Fruit fly (Drosophila melanogaster) whole organism, embryonic: Measurements from ENCODE around the gene SerRS-m.

Experiments used
- ATbp ChIP-seq: fragments of 200-800 bp; sonication (Bioruptor generic); optimal IDR thresholded peaks from 2 replicates; lab custom pipeline; 2017; ENCODE audit warnings: missing biosample characterization, mild to moderate bottlenecking, missing genetic modification characterization, missing genetic modification reagents
- Atf3 ChIP-seq: fragments of 200-800 bp; sonication (Bioruptor generic); optimal IDR thresholded peaks from 3 replicates; lab custom pipeline; 2016; ENCODE audit warnings: missing biosample characterization, missing genetic modification characterization
- Atf6 ChIP-seq: fragments of 200-800 bp; sonication (Bioruptor generic); IDR thresholded peaks from 2 replicates; pipeline ENCODE4 v1.3.6; 2022; ENCODE audit warnings: missing biosample characterization, missing genetic modification characterization
- CG10543 ChIP-seq: fragments of 200-800 bp; sonication (Bioruptor generic); optimal IDR thresholded peaks from 3 replicates; lab custom pipeline; 2017; ENCODE audit warnings: missing biosample characterization, mild to moderate bottlenecking, missing genetic modification characterization, moderate library complexity
- CG11695 ChIP-seq: fragments of 200-800 bp; sonication (Bioruptor generic); IDR thresholded peaks from 3 replicates; pipeline ENCODE4 v1.3.6; 2022; ENCODE audit warnings: missing biosample characterization, missing genetic modification characterization
- CG1233 ChIP-seq: fragments of 200-800 bp; sonication (Bioruptor generic); optimal IDR thresholded peaks from 4 replicates; lab custom pipeline; 2018; ENCODE audit warnings: missing biosample characterization, mild to moderate bottlenecking, missing genetic modification characterization
- CG15601 ChIP-seq: fragments of 200-800 bp; sonication (Bioruptor generic); optimal IDR thresholded peaks from 3 replicates; lab custom pipeline; 2019; ENCODE audit warnings: missing biosample characterization, mild to moderate bottlenecking, missing genetic modification characterization, moderate library complexity
- CG17612 ChIP-seq: fragments of 200-800 bp; sonication (Bioruptor generic); IDR thresholded peaks from 2 replicates; pipeline ENCODE4 v1.3.6; 2022; ENCODE audit warnings: missing biosample characterization, missing genetic modification characterization
- CG17802 ChIP-seq: fragments of 200-800 bp; sonication (Bioruptor generic); optimal IDR thresholded peaks from 2 replicates; lab custom pipeline; 2018; ENCODE audit warnings: missing biosample characterization, mild to moderate bottlenecking, missing genetic modification characterization, moderate library complexity
- CG1792 ChIP-seq: fragments of 200-800 bp; sonication (Bioruptor generic); optimal IDR thresholded peaks from 2 replicates; lab custom pipeline; 2016; ENCODE audit warnings: missing biosample characterization, missing genetic modification characterization
- CG3281 ChIP-seq: fragments of 200-800 bp; sonication (Bioruptor generic); optimal IDR thresholded peaks from 3 replicates; lab custom pipeline; 2017; ENCODE audit warnings: missing biosample characterization, mild to moderate bottlenecking, missing genetic modification characterization
- CG4424 ChIP-seq: fragments of 200-800 bp; sonication (Bioruptor generic); optimal IDR thresholded peaks from 3 replicates; lab custom pipeline; 2016; ENCODE audit warnings: missing biosample characterization, missing genetic modification characterization
- CG6175 ChIP-seq: fragments of 200-800 bp; sonication (Bioruptor generic); IDR thresholded peaks from 3 replicates; pipeline ENCODE4 v1.3.6; 2022; ENCODE audit warnings: missing biosample characterization, missing genetic modification characterization
- CG7839 ChIP-seq: fragments of 200-800 bp; sonication (Bioruptor generic); optimal IDR thresholded peaks from 3 replicates; lab custom pipeline; 2018; ENCODE audit warnings: missing biosample characterization, mild to moderate bottlenecking, missing genetic modification characterization, moderate library complexity
- CG7928 ChIP-seq: fragments of 200-800 bp; sonication (Bioruptor generic); optimal IDR thresholded peaks from 2 replicates; lab custom pipeline; 2017; ENCODE audit warnings: missing biosample characterization, mild to moderate bottlenecking, missing genetic modification characterization
- CG7987 ChIP-seq: fragments of 200-800 bp; sonication (Bioruptor generic); optimal IDR thresholded peaks from 2 replicates; lab custom pipeline; 2018; ENCODE audit warnings: missing biosample characterization, mild to moderate bottlenecking, missing genetic modification characterization, moderate library complexity
- CG8359 ChIP-seq: fragments of 200-800 bp; sonication (Bioruptor generic); optimal IDR thresholded peaks from 2 replicates; lab custom pipeline; 2017; ENCODE audit warnings: missing biosample characterization, mild to moderate bottlenecking, missing genetic modification characterization, borderline replicate concordance
- Dip2 ChIP-seq: fragments of 200-800 bp; sonication (Bioruptor generic); IDR thresholded peaks from 2 replicates; pipeline ENCODE4 v1.3.6; 2022; ENCODE audit warnings: missing biosample characterization, missing genetic modification characterization
- Dll ChIP-seq: fragments of 200-800 bp; sonication (Bioruptor generic); IDR thresholded peaks from 4 replicates; pipeline ENCODE4 v1.3.6; 2022; ENCODE audit warnings: missing biosample characterization, missing genetic modification characterization; ENCODE audit not compliant: partially characterized antibody
- Ets97D ChIP-seq: fragments of 200-800 bp; sonication (Bioruptor generic); optimal IDR thresholded peaks from 3 replicates; lab custom pipeline; 2016; ENCODE audit warnings: missing biosample characterization, missing genetic modification characterization
- Gsc ChIP-seq: fragments of 200-800 bp; sonication (Bioruptor generic); IDR thresholded peaks from 2 replicates; pipeline ENCODE4 v1.3.6; 2022; ENCODE audit warnings: missing biosample characterization, missing genetic modification characterization
- HHEX ChIP-seq: fragments of 200-800 bp; sonication (Bioruptor generic); optimal IDR thresholded peaks from 3 replicates; lab custom pipeline; 2017; ENCODE audit warnings: missing biosample characterization, mild to moderate bottlenecking, missing genetic modification characterization, missing genetic modification reagents
- HLH3B ChIP-seq: fragments of 200-800 bp; sonication (Bioruptor generic); IDR thresholded peaks from 2 replicates; pipeline ENCODE4 v1.3.6; 2022; ENCODE audit warnings: missing biosample characterization, missing genetic modification characterization
- HLH54F ChIP-seq: fragments of 200-800 bp; sonication (Bioruptor generic); optimal IDR thresholded peaks from 3 replicates; lab custom pipeline; 2016; ENCODE audit warnings: missing biosample characterization, missing genetic modification characterization
- MBD-R2 ChIP-seq: fragments of 200-800 bp; sonication (Bioruptor generic); IDR thresholded peaks from 2 replicates; pipeline ENCODE4 v1.3.6; 2022; ENCODE audit warnings: missing biosample characterization, missing genetic modification characterization
- Ptx1 ChIP-seq: fragments of 200-800 bp; sonication (Bioruptor generic); IDR thresholded peaks from 2 replicates; pipeline ENCODE4 v1.3.6; 2022; ENCODE audit warnings: missing biosample characterization, missing genetic modification characterization
- Rfx ChIP-seq: fragments of 200-800 bp; sonication (Bioruptor generic); IDR thresholded peaks from 2 replicates; pipeline ENCODE4 v1.3.6; 2022; ENCODE audit warnings: missing biosample characterization, missing genetic modification characterization
- Rx ChIP-seq: fragments of 200-800 bp; sonication (Bioruptor generic); IDR thresholded peaks from 2 replicates; pipeline ENCODE4 v1.3.6; 2022; ENCODE audit warnings: missing biosample characterization, missing genetic modification characterization
- Scr ChIP-seq: fragments of 200-800 bp; sonication (Bioruptor generic); IDR thresholded peaks from 2 replicates; pipeline ENCODE4 v1.3.6; 2022; ENCODE audit warnings: missing biosample characterization, missing genetic modification characterization; ENCODE audit not compliant: partially characterized antibody
- ap ChIP-seq: fragments of 200-800 bp; sonication (Bioruptor generic); IDR thresholded peaks from 2 replicates; pipeline ENCODE4 v1.3.6; 2022; ENCODE audit warnings: missing biosample characterization, missing genetic modification characterization
- chn ChIP-seq: fragments of 200-800 bp; sonication (Bioruptor generic); optimal IDR thresholded peaks from 2 replicates; lab custom pipeline; 2016; ENCODE audit warnings: missing biosample characterization, missing genetic modification characterization
- ci ChIP-seq: fragments of 200-800 bp; sonication (Bioruptor generic); IDR thresholded peaks from 3 replicates; pipeline ENCODE4 v1.3.6; 2022; ENCODE audit warnings: missing biosample characterization, missing genetic modification characterization
- crol ChIP-seq: fragments of 200-800 bp; sonication (Bioruptor generic); IDR thresholded peaks from 2 replicates; pipeline ENCODE4 v1.3.6; 2022; ENCODE audit warnings: missing biosample characterization, missing genetic modification characterization
- gcm ChIP-seq: fragments of 200-800 bp; sonication (Bioruptor generic); optimal IDR thresholded peaks from 2 replicates; lab custom pipeline; 2019; ENCODE audit warnings: missing biosample characterization, mild to moderate bottlenecking, missing genetic modification characterization, moderate library complexity
- gcm2 ChIP-seq: fragments of 200-800 bp; sonication (Bioruptor generic); optimal IDR thresholded peaks from 2 replicates; lab custom pipeline; 2016; ENCODE audit warnings: missing biosample characterization, missing genetic modification characterization
- gfzf ChIP-seq: fragments of 200-800 bp; sonication (Bioruptor generic); optimal IDR thresholded peaks from 2 replicates; lab custom pipeline; 2016; ENCODE audit warnings: missing biosample characterization, mild to moderate bottlenecking, missing genetic modification characterization, moderate library complexity
- ham ChIP-seq: fragments of 200-800 bp; sonication (Bioruptor generic); IDR thresholded peaks from 2 replicates; pipeline ENCODE4 v1.3.6; 2022; ENCODE audit warnings: missing biosample characterization, missing genetic modification characterization
- hkb ChIP-seq, 2 experiments: fragments of 200-800 bp in 1 of 2; fragments of >200 bp in 1 of 2; sonication (Bioruptor generic) in 1 of 2; IDR thresholded peaks in 1 of 2; optimal IDR thresholded peaks in 1 of 2; 2 replicates each; pipeline versions ENCODE4 v1.3.6 to Lab custom; 2017 to 2022; ENCODE audit warnings: missing biosample characterization in 1 of 2, missing genetic modification characterization in 1 of 2
- ind ChIP-seq: fragments of 200-800 bp; sonication (Bioruptor generic); optimal IDR thresholded peaks from 3 replicates; lab custom pipeline; 2016; ENCODE audit warnings: missing biosample characterization, missing genetic modification characterization
- knrl ChIP-seq: fragments of 200-800 bp; sonication (Bioruptor generic); IDR thresholded peaks from 3 replicates; pipeline ENCODE4 v1.3.6; 2022; ENCODE audit warnings: missing biosample characterization, missing genetic modification characterization; ENCODE audit not compliant: partially characterized antibody
- lab ChIP-seq: fragments of 200-800 bp; sonication (Bioruptor generic); optimal IDR thresholded peaks from 3 replicates; lab custom pipeline; 2017; ENCODE audit warnings: missing biosample characterization, missing genetic modification characterization, mild to moderate bottlenecking, moderate library complexity, missing genetic modification reagents
- lola ChIP-seq, 3 experiments: fragments of >200 bp in 2 of 3; fragments of 200-800 bp in 1 of 3; sonication (Bioruptor generic) in 1 of 3; optimal IDR thresholded peaks; 2 replicates each; lab custom pipeline; 2017 to 2019; ENCODE audit warnings: missing biosample characterization in 3 of 3, missing genetic modification characterization in 3 of 3, mild to moderate bottlenecking in 1 of 3, moderate library complexity in 1 of 3
- luna ChIP-seq: fragments of 200-800 bp; sonication (Bioruptor generic); optimal IDR thresholded peaks from 2 replicates; lab custom pipeline; 2016; ENCODE audit warnings: missing biosample characterization, missing genetic modification characterization
- maf-S ChIP-seq: fragments of 200-800 bp; sonication (Bioruptor generic); optimal IDR thresholded peaks from 2 replicates; lab custom pipeline; 2016; ENCODE audit warnings: missing biosample characterization, missing genetic modification characterization
- odd ChIP-seq: fragments of 200-800 bp; sonication (Bioruptor generic); optimal IDR thresholded peaks from 2 replicates; lab custom pipeline; 2017; ENCODE audit warnings: missing biosample characterization, mild to moderate bottlenecking, missing genetic modification characterization
- rib ChIP-seq: fragments of 200-800 bp; sonication (Bioruptor generic); IDR thresholded peaks from 2 replicates; pipeline ENCODE4 v1.3.6; 2022; ENCODE audit warnings: missing biosample characterization, missing genetic modification characterization
- row ChIP-seq: fragments of 200-800 bp; sonication (Bioruptor generic); IDR thresholded peaks from 3 replicates; pipeline ENCODE4 v1.3.6; 2022; ENCODE audit warnings: missing biosample characterization, missing genetic modification characterization
- tap ChIP-seq: fragments of 200-800 bp; optimal IDR thresholded peaks from 3 replicates; lab custom pipeline; 2019; ENCODE audit warnings: missing biosample characterization, mild to moderate bottlenecking, missing genetic modification characterization, moderate library complexity
- wor ChIP-seq: fragments of 200-800 bp; sonication (Bioruptor generic); IDR thresholded peaks from 2 replicates; pipeline ENCODE4 v1.3.6; 2022; ENCODE audit warnings: missing biosample characterization, missing genetic modification characterization

Gene SerRS-m

DNA sequence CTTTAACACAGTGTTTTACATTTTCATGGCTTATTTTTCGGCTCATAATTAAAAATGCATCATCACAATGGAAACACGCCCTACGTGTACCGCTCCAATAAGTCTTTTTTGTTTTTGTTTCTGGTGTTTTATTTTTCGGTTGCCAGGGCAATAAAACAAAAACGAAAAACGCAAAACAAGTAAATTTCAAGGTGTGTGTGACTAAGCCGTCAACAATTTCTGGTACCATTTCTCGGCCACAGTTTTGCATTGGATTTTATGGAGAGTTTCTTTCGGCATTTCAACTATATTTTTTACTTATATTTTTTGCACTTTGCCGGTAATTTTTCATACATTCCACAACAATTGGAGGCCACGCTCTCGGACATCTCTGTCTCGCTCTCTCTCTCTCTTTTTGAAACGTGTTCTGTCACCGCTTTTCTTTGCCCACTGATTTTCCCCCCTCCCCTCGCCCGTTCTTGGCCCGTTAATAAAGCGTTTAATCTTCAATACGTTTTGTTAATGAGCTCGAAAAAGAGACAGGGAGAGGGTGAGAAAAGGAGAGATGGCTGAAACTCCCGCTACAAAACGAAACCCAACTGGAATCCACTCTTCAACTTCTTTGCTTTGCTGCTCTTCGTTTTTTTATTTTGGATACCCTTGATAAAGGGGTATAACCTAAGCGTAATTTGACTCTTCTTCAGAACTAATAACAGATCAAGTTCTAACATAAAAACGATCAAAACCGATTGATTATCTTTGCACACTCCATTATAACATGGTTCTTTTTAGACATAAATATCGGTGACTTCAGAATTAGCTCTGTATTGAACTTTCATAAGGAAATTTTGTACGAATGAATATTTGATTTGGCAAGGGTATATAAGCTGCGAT, 47.2 kb upstream of the SerRS-m start (continued):
- no peak for TF ChIP-seq knrl (GFP tag; lab: Robert Waterston, UW)
- TF ChIP-seq CG3281 (GFP tag; lab: Kevin White, UChicago), result peak; percentile 43
- no peak for TF ChIP-seq Ets97D (GFP tag; lab: Kevin White, UChicago)
- TF ChIP-seq gfzf, result no peak
- peak; percentile 17 for TF ChIP-seq lab (GFP tag; lab: Kevin White, UChicago)
- TF ChIP-seq CG11695 (GFP tag; lab: Robert Waterston, UW), result no peak
- TF ChIP-seq CG10543 (GFP tag; lab: Kevin White, UChicago), result no peak
- TF ChIP-seq ham (GFP tag; lab: Robert Waterston, UW), result no peak
- no peak for TF ChIP-seq CG8359 (GFP tag; lab: Kevin White, UChicago)
- peak; percentile 7 for TF ChIP-seq HHEX (GFP tag; lab: Kevin White, UChicago)
- TF ChIP-seq Dip2 (GFP tag; lab: Robert Waterston, UW), result no peak
- TF ChIP-seq Ptx1 (GFP tag; lab: Robert Waterston, UW), result no peak
- no peak for TF ChIP-seq luna (GFP tag; lab: Kevin White, UChicago)
- TF ChIP-seq Scr (GFP tag; lab: Robert Waterston, UW), result no peak
- TF ChIP-seq tap (tag; lab: Kevin White, UChicago), result no peak
- TF ChIP-seq gcm (GFP tag; lab: Kevin White, UChicago), result no peak
- TF ChIP-seq ci (GFP tag; lab: Robert Waterston, UW), result no peak
- peak; percentile 11; the same call in 1 of the 2 replicates for TF ChIP-seq crol (GFP tag; lab: Robert Waterston, UW)
- TF ChIP-seq maf-S (GFP tag; lab: Kevin White, UChicago), result no peak
- TF ChIP-seq Rfx (GFP tag; lab: Robert Waterston, UW), result no peak
- TF ChIP-seq odd (GFP tag; lab: Kevin White, UChicago), result no peak
- TF ChIP-seq HLH54F, result no peak
- TF ChIP-seq CG6175, result no peak
- TF ChIP-seq Dll, result no peak
- peak; percentile 44; the same call in 1 of the 3 replicates for TF ChIP-seq row (GFP tag; lab: Robert Waterston, UW)
- TF ChIP-seq ATbp (GFP tag; lab: Kevin White, UChicago), result no peak
- TF ChIP-seq rib (GFP tag; lab: Robert Waterston, UW), result no peak
- no peak for TF ChIP-seq CG1233
- peak; percentile 11 for TF ChIP-seq CG4424 (GFP tag; lab: Kevin White, UChicago)
- no peak for TF ChIP-seq CG7928 (GFP tag; lab: Kevin White, UChicago)
- TF ChIP-seq lola (GFP tag; optimal IDR thresholded peaks at IDR 0.05; lab: Kevin White, UChicago), result no peak
- TF ChIP-seq Atf3, result no peak
- no peak for TF ChIP-seq MBD-R2 (GFP tag; lab: Robert Waterston, UW)
- 0 out of 2 replicates have a peak, but pooled peaks have one; percentile 15 for TF ChIP-seq HLH3B (GFP tag; lab: Robert Waterston, UW)
- TF ChIP-seq Atf6 (GFP tag; lab: Robert Waterston, UW), result no peak
- TF ChIP-seq gcm2 (GFP tag; lab: Kevin White, UChicago), result no peak
- TF ChIP-seq Gsc (GFP tag; lab: Robert Waterston, UW), result no peak
- TF ChIP-seq CG1792 (GFP tag; lab: Kevin White, UChicago), result no peak
- TF ChIP-seq hkb (optimal IDR thresholded peaks at IDR 0.05; lab: Kevin White, UChicago), result no peak
- TF ChIP-seq hkb (GFP tag; IDR thresholded peaks at IDR 0.05; lab: Robert Waterston, UW), result peak; percentile 20; the same call in 1 of the 2 replicates
- TF ChIP-seq ap (GFP tag; lab: Robert Waterston, UW), result no peak
- no peak for TF ChIP-seq CG7987 (GFP tag; lab: Kevin White, UChicago)
- no peak for TF ChIP-seq Rx (GFP tag; lab: Robert Waterston, UW)
- TF ChIP-seq chn (GFP tag; lab: Kevin White, UChicago), result no peak
- TF ChIP-seq ind (GFP tag; lab: Kevin White, UChicago), result peak; percentile 12
- no peak for TF ChIP-seq CG15601
- TF ChIP-seq CG17612, result no peak
- TF ChIP-seq CG7839 (tag; lab: Kevin White, UChicago), result peak; percentile 59
- no peak for TF ChIP-seq CG17802 (tag; lab: Kevin White, UChicago)
- no peak for TF ChIP-seq wor
